Fruit fly (Drosophila melanogaster) whole organism, embryonic: Measurements from ENCODE around the gene CG5805.

Experiments used
- BEAF-32 ChIP-seq: fragments of 200-800 bp; sonication (Bioruptor generic); optimal IDR thresholded peaks from 3 replicates; lab custom pipeline; 2017; ENCODE audit warnings: missing biosample characterization, missing genetic modification characterization, mild to moderate bottlenecking, moderate library complexity, missing genetic modification reagents
- CG10366 ChIP-seq: fragments of 200-800 bp; sonication (Bioruptor generic); IDR thresholded peaks from 2 replicates; pipeline ENCODE4 v1.3.6; 2022; ENCODE audit warnings: missing biosample characterization, missing genetic modification characterization
- CG10431 ChIP-seq: fragments of 200-800 bp; sonication (Bioruptor generic); optimal IDR thresholded peaks from 3 replicates; lab custom pipeline; 2018; ENCODE audit warnings: missing biosample characterization, mild to moderate bottlenecking, missing genetic modification characterization
- CG10979 ChIP-seq: fragments of 200-800 bp; sonication (Bioruptor generic); optimal IDR thresholded peaks from 2 replicates; lab custom pipeline; 2018; ENCODE audit warnings: missing biosample characterization, mild to moderate bottlenecking, missing genetic modification characterization, moderate library complexity
- CG11085 ChIP-seq: fragments of 200-800 bp; sonication (Bioruptor generic); IDR thresholded peaks from 2 replicates; pipeline ENCODE4 v1.3.6; 2022; ENCODE audit warnings: missing biosample characterization, missing genetic modification characterization
- CG11247 ChIP-seq: fragments of 200-800 bp; sonication (Bioruptor generic); IDR thresholded peaks from 2 replicates; pipeline ENCODE4 v1.3.6; 2022; ENCODE audit warnings: missing biosample characterization, missing genetic modification characterization
- CG12071 ChIP-seq: fragments of 200-800 bp; sonication (Bioruptor generic); optimal IDR thresholded peaks from 3 replicates; lab custom pipeline; 2018; ENCODE audit warnings: missing biosample characterization, mild to moderate bottlenecking, missing genetic modification characterization
- CG12744 ChIP-seq: fragments of 200-800 bp; sonication (Bioruptor generic); optimal IDR thresholded peaks from 2 replicates; lab custom pipeline; 2016; ENCODE audit warnings: missing biosample characterization, missing genetic modification characterization
- CG14860 ChIP-seq: fragments of 200-800 bp; sonication (Bioruptor generic); IDR thresholded peaks from 3 replicates; pipeline ENCODE4 v1.3.6; 2022; ENCODE audit warnings: missing biosample characterization, missing genetic modification characterization; ENCODE audit not compliant: partially characterized antibody
- CG30431 ChIP-seq: fragments of 200-800 bp; sonication (Bioruptor generic); optimal IDR thresholded peaks from 2 replicates; lab custom pipeline; 2017; ENCODE audit warnings: missing biosample characterization, missing genetic modification characterization
- CG31365 ChIP-seq: fragments of 200-800 bp; sonication (Bioruptor generic); optimal IDR thresholded peaks from 2 replicates; lab custom pipeline; 2018; ENCODE audit warnings: missing biosample characterization, mild to moderate bottlenecking, missing genetic modification characterization
- CG31441 ChIP-seq: fragments of 200-800 bp; sonication (Bioruptor generic); IDR thresholded peaks from 2 replicates; pipeline ENCODE4 v1.3.6; 2022; ENCODE audit warnings: missing biosample characterization, missing genetic modification characterization
- CG4282 ChIP-seq: fragments of 200-800 bp; sonication (Bioruptor generic); optimal IDR thresholded peaks from 2 replicates; lab custom pipeline; 2016; ENCODE audit warnings: missing biosample characterization, missing genetic modification characterization
- CG4617 ChIP-seq: fragments of 200-800 bp; sonication (Bioruptor generic); optimal IDR thresholded peaks from 3 replicates; lab custom pipeline; 2016; ENCODE audit warnings: missing biosample characterization, missing genetic modification characterization, borderline replicate concordance
- CG6654 ChIP-seq: fragments of 200-800 bp; sonication (Bioruptor generic); optimal IDR thresholded peaks from 2 replicates; lab custom pipeline; 2017; ENCODE audit warnings: missing biosample characterization, mild to moderate bottlenecking, missing genetic modification characterization
- CG9215 ChIP-seq: fragments of 200-800 bp; sonication (Bioruptor generic); IDR thresholded peaks from 2 replicates; pipeline ENCODE4 v1.3.6; 2022; ENCODE audit warnings: missing biosample characterization, missing genetic modification characterization
- CTCF ChIP-seq: fragments of 200-800 bp; sonication (Bioruptor generic); optimal IDR thresholded peaks from 2 replicates; lab custom pipeline; 2017; ENCODE audit warnings: missing biosample characterization, mild to moderate bottlenecking, missing genetic modification characterization, moderate library complexity
- Chrac-16 ChIP-seq: fragments of 200-800 bp; sonication (Bioruptor generic); optimal IDR thresholded peaks from 3 replicates; lab custom pipeline; 2016; ENCODE audit warnings: missing biosample characterization, missing genetic modification characterization
- Deaf1 ChIP-seq: fragments of 200-800 bp; optimal IDR thresholded peaks from 3 replicates; lab custom pipeline; 2019; ENCODE audit warnings: missing biosample characterization, mild to moderate bottlenecking, missing genetic modification characterization, moderate library complexity
- Fer3 ChIP-seq: fragments of 200-800 bp; sonication (Bioruptor generic); optimal IDR thresholded peaks from 2 replicates; lab custom pipeline; 2018; ENCODE audit warnings: missing biosample characterization, mild to moderate bottlenecking, missing genetic modification characterization, moderate library complexity
- Lhr ChIP-seq: fragments of 200-800 bp; sonication (Bioruptor generic); optimal IDR thresholded peaks from 3 replicates; lab custom pipeline; 2017; ENCODE audit warnings: mild to moderate bottlenecking, missing biosample characterization, missing genetic modification reagents, missing genetic modification characterization
- MTF-1 ChIP-seq: fragments of 200-800 bp; sonication (Bioruptor generic); optimal IDR thresholded peaks from 2 replicates; lab custom pipeline; 2018; ENCODE audit warnings: missing biosample characterization, mild to moderate bottlenecking, missing genetic modification characterization, borderline replicate concordance
- Max ChIP-seq: fragments of 200-800 bp; sonication (Bioruptor generic); optimal IDR thresholded peaks from 2 replicates; lab custom pipeline; 2016; ENCODE audit warnings: missing biosample characterization, mild to moderate bottlenecking, missing genetic modification characterization
- PHDP ChIP-seq: fragments of 200-800 bp; sonication (Bioruptor generic); optimal IDR thresholded peaks from 3 replicates; lab custom pipeline; 2018; ENCODE audit warnings: missing biosample characterization, mild to moderate bottlenecking, missing genetic modification characterization, moderate library complexity
- Side ChIP-seq: fragments of 200-800 bp; sonication (Bioruptor generic); optimal IDR thresholded peaks from 2 replicates; lab custom pipeline; 2016; ENCODE audit warnings: missing biosample characterization, missing genetic modification characterization
- Sox100B ChIP-seq: fragments of 200-800 bp; sonication (Bioruptor generic); optimal IDR thresholded peaks from 3 replicates; lab custom pipeline; 2018; ENCODE audit warnings: missing biosample characterization, mild to moderate bottlenecking, missing genetic modification characterization
- Taf1 ChIP-seq: fragments of 200-800 bp; sonication (Bioruptor generic); IDR thresholded peaks from 2 replicates; pipeline ENCODE4 v1.3.6; 2022; ENCODE audit warnings: missing biosample characterization, missing genetic modification characterization
- Trl ChIP-seq, 3 experiments: fragments of >200 bp in 2 of 3; fragments of 200-800 bp in 1 of 3; sonication (Bioruptor generic) in 1 of 3; optimal IDR thresholded peaks; 2 replicates in 1 of 3; 3 replicates in 2 of 3; lab custom pipeline; 2016 to 2017; ENCODE audit warnings: missing biosample characterization in 1 of 3, missing genetic modification characterization in 1 of 3
- Xrp1 ChIP-seq: fragments of 200-800 bp; sonication (Bioruptor generic); IDR thresholded peaks from 2 replicates; pipeline ENCODE4 v1.3.6; 2022; ENCODE audit warnings: missing biosample characterization, missing genetic modification characterization
- ab ChIP-seq: fragments of 200-800 bp; sonication (Bioruptor generic); optimal IDR thresholded peaks from 2 replicates; lab custom pipeline; 2016; ENCODE audit warnings: missing biosample characterization, missing genetic modification characterization
- btn ChIP-seq: fragments of 200-800 bp; sonication (Bioruptor generic); optimal IDR thresholded peaks from 2 replicates; lab custom pipeline; 2016; ENCODE audit warnings: missing biosample characterization, missing genetic modification characterization
- cad ChIP-seq: fragments of >200 bp; optimal IDR thresholded peaks from 2 replicates; lab custom pipeline; 2017; ENCODE audit warnings: missing biosample characterization, missing genetic modification characterization
- danr ChIP-seq: fragments of 200-800 bp; sonication (Bioruptor generic); IDR thresholded peaks from 2 replicates; pipeline ENCODE4 v1.3.6; 2022; ENCODE audit warnings: missing biosample characterization, missing genetic modification characterization
- her ChIP-seq: fragments of 200-800 bp; sonication (Bioruptor generic); optimal IDR thresholded peaks from 2 replicates; lab custom pipeline; 2016; ENCODE audit warnings: missing biosample characterization, missing genetic modification characterization
- kay ChIP-seq: fragments of 200-800 bp; sonication (Bioruptor generic); optimal IDR thresholded peaks from 2 replicates; lab custom pipeline; 2016; ENCODE audit warnings: missing biosample characterization, missing genetic modification characterization
- lola ChIP-seq, 3 experiments: fragments of >200 bp in 2 of 3; fragments of 200-800 bp in 1 of 3; sonication (Bioruptor generic) in 1 of 3; optimal IDR thresholded peaks; 2 replicates each; lab custom pipeline; 2017 to 2019; ENCODE audit warnings: missing biosample characterization in 3 of 3, missing genetic modification characterization in 3 of 3, mild to moderate bottlenecking in 1 of 3, moderate library complexity in 1 of 3
- nau ChIP-seq: fragments of 200-800 bp; sonication (Bioruptor generic); optimal IDR thresholded peaks from 3 replicates; lab custom pipeline; 2017; ENCODE audit warnings: missing biosample characterization, mild to moderate bottlenecking, missing genetic modification characterization, missing genetic modification reagents
- onecut ChIP-seq: fragments of 200-800 bp; sonication (Bioruptor generic); IDR thresholded peaks from 2 replicates; pipeline ENCODE4 v1.3.6; 2022; ENCODE audit warnings: missing biosample characterization, missing genetic modification characterization
- peb ChIP-seq: fragments of 200-800 bp; sonication (Bioruptor generic); IDR thresholded peaks from 2 replicates; pipeline ENCODE4 v1.3.6; 2022; ENCODE audit warnings: missing biosample characterization, missing genetic modification characterization
- pho ChIP-seq: fragments of 200-800 bp; sonication (Bioruptor generic); optimal IDR thresholded peaks from 2 replicates; lab custom pipeline; 2016; ENCODE audit warnings: missing biosample characterization, missing genetic modification characterization
- pita ChIP-seq: fragments of 200-800 bp; sonication (Bioruptor generic); optimal IDR thresholded peaks from 2 replicates; lab custom pipeline; 2017; ENCODE audit warnings: missing biosample characterization, mild to moderate bottlenecking, missing genetic modification characterization
- psq ChIP-seq: fragments of 200-800 bp; sonication (Bioruptor generic); optimal IDR thresholded peaks from 2 replicates; lab custom pipeline; 2017; ENCODE audit warnings: missing biosample characterization, missing genetic modification characterization
- sc ChIP-seq, 3 experiments: fragments of >200 bp in 2 of 3; fragments of 200-800 bp in 1 of 3; sonication (Bioruptor generic) in 1 of 3; optimal IDR thresholded peaks; 2 replicates in 2 of 3; 3 replicates in 1 of 3; lab custom pipeline; 2017; ENCODE audit warnings: mild to moderate bottlenecking in 1 of 3, missing biosample characterization in 1 of 3, missing genetic modification characterization in 1 of 3, missing genetic modification reagents in 1 of 3
- sima ChIP-seq: fragments of 200-800 bp; sonication (Bioruptor generic); optimal IDR thresholded peaks from 2 replicates; lab custom pipeline; 2016; ENCODE audit warnings: missing biosample characterization, missing genetic modification characterization
- sob ChIP-seq: fragments of 200-800 bp; sonication (Bioruptor generic); IDR thresholded peaks from 2 replicates; pipeline ENCODE4 v1.3.6; 2022; ENCODE audit warnings: missing biosample characterization, missing genetic modification characterization
- stc ChIP-seq: fragments of 200-800 bp; sonication (Bioruptor generic); IDR thresholded peaks from 2 replicates; pipeline ENCODE4 v1.3.6; 2022; ENCODE audit warnings: missing biosample characterization, missing genetic modification characterization
- sug ChIP-seq: fragments of 200-800 bp; optimal IDR thresholded peaks from 2 replicates; lab custom pipeline; 2019; ENCODE audit warnings: missing biosample characterization, mild to moderate bottlenecking, missing genetic modification characterization, moderate library complexity
- toy ChIP-seq: fragments of 200-800 bp; sonication (Bioruptor generic); IDR thresholded peaks from 2 replicates; pipeline ENCODE4 v1.3.6; 2022; ENCODE audit warnings: missing biosample characterization, missing genetic modification characterization

The CG5805 gene

DNA sequence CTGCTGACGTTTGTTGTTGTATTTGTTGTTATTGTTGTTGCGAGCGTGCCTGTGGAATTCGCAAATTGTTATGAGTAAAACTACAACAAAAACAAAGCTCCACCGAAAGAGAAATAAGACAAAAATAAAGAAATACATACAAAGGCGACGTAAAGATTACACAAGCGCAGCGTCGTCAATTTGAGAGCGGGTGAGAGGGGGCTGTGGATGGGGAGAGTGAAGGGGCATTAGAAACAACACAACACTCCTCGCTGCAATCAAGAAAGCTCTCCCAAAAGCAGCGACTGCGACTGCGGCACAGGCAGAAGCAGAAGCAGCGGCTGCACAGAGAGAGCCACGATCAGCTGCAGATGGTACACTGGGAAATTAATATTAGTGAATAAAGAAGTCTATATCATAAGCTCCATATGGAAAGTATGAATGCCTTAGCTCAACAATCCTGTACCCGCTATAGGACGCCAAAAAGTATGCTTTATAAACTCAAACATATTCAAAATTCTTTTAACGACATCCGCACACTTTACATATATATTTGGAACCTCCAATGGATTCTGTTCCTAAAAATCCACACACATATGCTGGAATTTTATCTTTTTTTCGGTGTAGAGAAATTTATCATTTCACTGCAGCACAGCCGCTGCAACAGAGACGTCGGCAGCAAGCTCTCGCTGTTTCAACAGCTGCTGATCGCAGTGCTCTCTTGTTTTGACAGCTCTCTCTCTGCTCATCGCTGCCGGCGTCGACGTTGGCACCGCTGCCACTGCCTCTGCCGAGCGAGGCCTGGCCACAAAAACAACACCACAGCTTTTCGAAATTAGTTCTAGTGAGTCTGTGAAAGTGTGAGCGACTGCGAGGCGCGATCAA lies 18.5 kb downstream of the CG5805 start, which contains the start of gene CG13631 (continued):
- TF ChIP-seq sob (GFP tag; lab: Robert Waterston, UW) (peak; percentile 77), CG12071 (GFP tag; lab: Kevin White, UChicago) (peak; percentile 84), CG10431 (GFP tag; lab: Kevin White, UChicago) (peak; percentile 94), Taf1 (GFP tag; lab: Robert Waterston, UW) (no peak), Chrac-16 (GFP tag; lab: Kevin White, UChicago) (peak; percentile 93), Lhr (GFP tag; lab: Kevin White, UChicago) (peak; percentile 93), sima (peak; percentile 76), Trl (optimal IDR thresholded peaks at IDR 0.05; lab: Kevin White, UChicago) (peak; percentile 66 to 67), Trl (GFP tag; optimal IDR thresholded peaks at IDR 0.05; lab: Kevin White, UChicago) (peak; percentile 93), cad (GFP tag; lab: Kevin White, UChicago) (no peak), PHDP (tag; lab: Kevin White, UChicago) (peak; percentile 93), Xrp1 (GFP tag; lab: Robert Waterston, UW) (peak; percentile 96), danr (GFP tag; lab: Robert Waterston, UW) (peak; percentile 84), Deaf1 (tag; lab: Kevin White, UChicago) (peak; percentile 67), peb (GFP tag; lab: Robert Waterston, UW) (peak; percentile 95), CG31365 (peak; percentile 66), sug (tag; lab: Kevin White, UChicago) (peak; percentile 71), onecut (GFP tag; lab: Robert Waterston, UW) (peak; percentile 82), her (peak; percentile 86), CG11247 (GFP tag; lab: Robert Waterston, UW) (peak; percentile 74), CG12744 (peak; percentile 47), psq (GFP tag; lab: Kevin White, UChicago) (peak; percentile 62), lola (GFP tag; optimal IDR thresholded peaks at IDR 0.05; lab: Kevin White, UChicago) (peak in 1 of 3 experiments; percentile 96), CG30431 (GFP tag; lab: Kevin White, UChicago) (peak; percentile 93), stc (peak; percentile 96), CG11085 (GFP tag; lab: Robert Waterston, UW) (no peak; the same call in 1 of the 2 replicates), sc (optimal IDR thresholded peaks at IDR 0.05; lab: Kevin White, UChicago) (no peak), sc (GFP tag; optimal IDR thresholded peaks at IDR 0.05; lab: Kevin White, UChicago) (peak; percentile 97), CTCF (GFP tag; lab: Kevin White, UChicago) (peak; percentile 62), pho (peak; percentile 61), CG10366 (GFP tag; lab: Robert Waterston, UW) (peak; percentile 92), Sox100B (GFP tag; lab: Kevin White, UChicago) (peak; percentile 97), CG9215 (GFP tag; lab: Robert Waterston, UW) (peak; percentile 71), CG10979 (tag; lab: Kevin White, UChicago) (peak; percentile 98), pita (no peak), btn (GFP tag; lab: Kevin White, UChicago) (peak; percentile 94), MTF-1 (GFP tag; lab: Kevin White, UChicago) (peak; percentile 53), ab (GFP tag; lab: Kevin White, UChicago) (peak; percentile 87), Max (GFP tag; lab: Kevin White, UChicago) (peak; percentile 91), CG4282 (GFP tag; lab: Kevin White, UChicago) (peak; percentile 60), Fer3 (tag; lab: Kevin White, UChicago) (peak; percentile 73), toy (peak; percentile 64; the same call in 1 of the 2 replicates), BEAF-32 (GFP tag; lab: Kevin White, UChicago) (no peak), nau (GFP tag; lab: Kevin White, UChicago) (peak; percentile 93), CG4617 (peak; percentile 83), CG6654 (GFP tag; lab: Kevin White, UChicago) (peak; percentile 87), CG31441 (GFP tag; lab: Robert Waterston, UW) (peak; percentile 97), Side (GFP tag; lab: Kevin White, UChicago) (peak; percentile 94), CG14860 (no peak), kay (peak; percentile 88)
